Worm (Caenorhabditis elegans) whole organism, L1 larva: ENCODE results near the gene C17F4.2.
"Not testable (repeated sequence)": the region's sequence is repeated elsewhere in the genome, so short reads cannot be mapped to it uniquely, and the experiment has no call there.

Source experiments
- alr-1 ChIP-seq: fragments of 200-800 bp; sonication (Bioruptor generic); optimal IDR thresholded peaks from 2 replicates; lab custom pipeline; 2018; ENCODE audit warnings: borderline replicate concordance, mild to moderate bottlenecking, missing genetic modification characterization, missing compliant biosample characterization
- ceh-82 ChIP-seq, 3 experiments: fragments of 150-350 bp in 1 of 3; sonication (generic microtip) in 2 of 3; optimal IDR thresholded peaks; 2 replicates each; lab custom pipeline; 2014 to 2017; ENCODE audit warnings: missing biosample characterization in 3 of 3, missing genetic modification characterization in 3 of 3
- egl-27 ChIP-seq, 2 experiments: fragments of 150-350 bp in 1 of 2; sonication (generic microtip); optimal IDR thresholded peaks; 3 replicates each; lab custom pipeline; 2017 to 2018; ENCODE audit warnings: missing biosample characterization in 2 of 2, missing genetic modification characterization in 2 of 2, missing genetic modification reagents in 2 of 2
- elt-2 ChIP-seq: sonication (generic microtip); optimal IDR thresholded peaks from 2 replicates; lab custom pipeline; 2016; ENCODE audit warnings: missing genetic modification characterization, mild to moderate bottlenecking, inconsistent platforms, missing compliant biosample characterization, missing genetic modification reagents
- jun-1 ChIP-seq: fragments of 150-350 bp; optimal IDR thresholded peaks from 2 replicates; lab custom pipeline; 2014; ENCODE audit warnings: missing biosample characterization, missing genetic modification reagents, missing genetic modification characterization
- lin-39 ChIP-seq: fragments of 150-350 bp; optimal IDR thresholded peaks from 2 replicates; lab custom pipeline; 2014; ENCODE audit warnings: missing biosample characterization, missing genetic modification reagents, missing genetic modification characterization
- mdl-1 ChIP-seq, 2 experiments: fragments of 150-350 bp; optimal IDR thresholded peaks; 2 replicates each; lab custom pipeline; 2014 to 2017; ENCODE audit warnings: missing biosample characterization in 2 of 2, missing genetic modification characterization in 2 of 2, inconsistent platforms in 1 of 2
- nhr-237 ChIP-seq: fragments of 150-350 bp; optimal IDR thresholded peaks from 2 replicates; lab custom pipeline; 2014; ENCODE audit warnings: missing biosample characterization, missing genetic modification characterization
- nhr-28 ChIP-seq: fragments of 150-350 bp; optimal IDR thresholded peaks from 2 replicates; lab custom pipeline; 2014; ENCODE audit warnings: missing biosample characterization, missing genetic modification characterization
- nhr-76 ChIP-seq: sonication (generic microtip); optimal IDR thresholded peaks from 2 replicates; lab custom pipeline; 2017; ENCODE audit warnings: missing biosample characterization, missing genetic modification characterization
- pag-3 ChIP-seq: sonication (generic microtip); optimal IDR thresholded peaks from 2 replicates; lab custom pipeline; 2017; ENCODE audit warnings: missing genetic modification characterization, mild to moderate bottlenecking, missing compliant biosample characterization, antibody characterized with exemption, borderline replicate concordance; ENCODE audit not compliant: insufficient read depth
- snu-23 ChIP-seq: sonication (generic microtip); optimal IDR thresholded peaks from 2 replicates; lab custom pipeline; 2016; ENCODE audit warnings: missing genetic modification characterization, missing compliant biosample characterization
- ztf-4 ChIP-seq: fragments of 150-350 bp; optimal IDR thresholded peaks from 2 replicates; lab custom pipeline; 2014; ENCODE audit warnings: missing biosample characterization, missing genetic modification characterization

ce11 chrII:3290544-3290943, 42.1 kb downstream of the C17F4.2 start, which contains the start of gene F39E9.14:
- TF ChIP-seq elt-2 (tag; lab: Kevin White, UChicago); lin-39 (tag; lab: Kevin White, UChicago); ceh-82 (tag; optimal IDR thresholded peaks at IDR 0.05; lab: Kevin White, UChicago); nhr-76 (tag; lab: Kevin White, UChicago); nhr-237; jun-1 (tag; lab: Kevin White, UChicago); pag-3 (tag; lab: Kevin White, UChicago); egl-27 (tag; optimal IDR thresholded peaks at IDR 0.05; lab: Kevin White, UChicago); alr-1; mdl-1 (tag; optimal IDR thresholded peaks at IDR 0.05; lab: Kevin White, UChicago); snu-23 (GFP tag; lab: Kevin White, UChicago); ztf-4 (tag; lab: Kevin White, UChicago); nhr-28 (tag; lab: Kevin White, UChicago): not testable (repeated sequence)
